Worm (Caenorhabditis elegans) whole organism, mixed stage, embryonic: ENCODE data around the gene E02H1.6.

ENCODE experiments used
- bed-3 ChIP-seq: fragments of 200-800 bp; sonication (Bioruptor generic); optimal IDR thresholded peaks from 3 replicates; lab custom pipeline; 2018; ENCODE audit warnings: mild to moderate bottlenecking, missing genetic modification characterization, moderate library complexity, missing compliant biosample characterization
- blmp-1 ChIP-seq: fragments of 150-350 bp; optimal IDR thresholded peaks from 2 replicates; lab custom pipeline; 2014; ENCODE audit warnings: missing biosample characterization, missing genetic modification characterization
- ceh-39 ChIP-seq: fragments of 150-350 bp; optimal IDR thresholded peaks from 2 replicates; lab custom pipeline; 2014; ENCODE audit warnings: missing biosample characterization, missing genetic modification characterization
- ceh-43 ChIP-seq: fragments of 200-800 bp; sonication (Bioruptor generic); optimal IDR thresholded peaks from 2 replicates; lab custom pipeline; 2018; ENCODE audit warnings: mild to moderate bottlenecking, missing genetic modification characterization, moderate library complexity, missing compliant biosample characterization
- ces-1 ChIP-seq: fragments of 150-350 bp; optimal IDR thresholded peaks from 2 replicates; lab custom pipeline; 2014; ENCODE audit warnings: missing biosample characterization, missing genetic modification reagents, missing genetic modification characterization
- cnd-1 ChIP-seq: fragments of 200-800 bp; sonication (Bioruptor generic); optimal IDR thresholded peaks from 2 replicates; lab custom pipeline; 2018; ENCODE audit warnings: mild to moderate bottlenecking, missing genetic modification characterization, missing compliant biosample characterization
- drap-1 ChIP-seq: fragments of 200-800 bp; sonication (Bioruptor generic); optimal IDR thresholded peaks from 3 replicates; lab custom pipeline; 2018; ENCODE audit warnings: mild to moderate bottlenecking, missing genetic modification characterization, missing compliant biosample characterization
- elt-1 ChIP-seq: sonication (generic microtip); optimal IDR thresholded peaks from 2 replicates; lab custom pipeline; 2017; ENCODE audit warnings: missing genetic modification characterization, mild to moderate bottlenecking, missing compliant biosample characterization, antibody characterized with exemption, moderate library complexity, borderline replicate concordance; ENCODE audit not compliant: insufficient read depth
- elt-3 ChIP-seq: fragments of 150-350 bp; optimal IDR thresholded peaks from 2 replicates; lab custom pipeline; 2014; ENCODE audit warnings: missing biosample characterization, missing genetic modification characterization
- flh-1 ChIP-seq: fragments of 200-800 bp; sonication (Bioruptor generic); optimal IDR thresholded peaks from 2 replicates; lab custom pipeline; 2018; ENCODE audit warnings: mild to moderate bottlenecking, missing genetic modification characterization, moderate library complexity, missing compliant biosample characterization
- ham-2 ChIP-seq: fragments of 200-800 bp; sonication (Bioruptor generic); optimal IDR thresholded peaks from 2 replicates; lab custom pipeline; 2018; ENCODE audit warnings: mild to moderate bottlenecking, missing genetic modification characterization, missing compliant biosample characterization
- hlh-1 ChIP-seq: fragments of 150-350 bp; optimal IDR thresholded peaks from 2 replicates; lab custom pipeline; 2014; ENCODE audit warnings: missing biosample characterization, missing genetic modification reagents, missing genetic modification characterization
- lin-13 ChIP-seq: fragments of 150-350 bp; optimal IDR thresholded peaks from 2 replicates; lab custom pipeline; 2014; ENCODE audit warnings: missing biosample characterization, missing genetic modification characterization
- lin-32 ChIP-seq: fragments of 200-800 bp; sonication (Bioruptor generic); optimal IDR thresholded peaks from 2 replicates; lab custom pipeline; 2018; ENCODE audit warnings: mild to moderate bottlenecking, missing genetic modification characterization, missing compliant biosample characterization
- lsy-2 ChIP-seq: fragments of 150-350 bp; optimal IDR thresholded peaks from 2 replicates; lab custom pipeline; 2014; ENCODE audit warnings: missing biosample characterization, missing genetic modification characterization
- mep-1 ChIP-seq: fragments of 150-350 bp; optimal IDR thresholded peaks from 2 replicates; lab custom pipeline; 2017; ENCODE audit warnings: missing biosample characterization, missing genetic modification reagents, missing genetic modification characterization, inconsistent platforms
- mls-2 ChIP-seq: sonication (generic microtip); optimal IDR thresholded peaks from 2 replicates; lab custom pipeline; 2016; ENCODE audit warnings: mild to moderate bottlenecking, missing genetic modification characterization, moderate library complexity, missing compliant biosample characterization
- nhr-12 ChIP-seq: fragments of 150-350 bp; optimal IDR thresholded peaks from 2 replicates; lab custom pipeline; 2014; ENCODE audit warnings: missing biosample characterization, missing genetic modification characterization
- nhr-2 ChIP-seq: fragments of 150-350 bp; optimal IDR thresholded peaks from 2 replicates; lab custom pipeline; 2014; ENCODE audit warnings: missing biosample characterization, missing genetic modification characterization
- nhr-237 ChIP-seq: fragments of 150-350 bp; optimal IDR thresholded peaks from 2 replicates; lab custom pipeline; 2014; ENCODE audit warnings: missing biosample characterization, missing genetic modification characterization
- nhr-28 ChIP-seq: fragments of 150-350 bp; optimal IDR thresholded peaks from 2 replicates; lab custom pipeline; 2014; ENCODE audit warnings: missing biosample characterization, missing genetic modification characterization
- pha-4 ChIP-seq: fragments of 150-350 bp; optimal IDR thresholded peaks from 2 replicates; lab custom pipeline; 2018; ENCODE audit warnings: missing biosample characterization, missing genetic modification reagents, missing genetic modification characterization
- sem-2 ChIP-seq: fragments of 200-800 bp; sonication (Bioruptor generic); optimal IDR thresholded peaks from 2 replicates; lab custom pipeline; 2018; ENCODE audit warnings: mild to moderate bottlenecking, missing genetic modification characterization, missing compliant biosample characterization
- snpc-4 ChIP-seq: fragments of 150-350 bp; optimal IDR thresholded peaks from 2 replicates; lab custom pipeline; 2014; ENCODE audit warnings: missing biosample characterization, missing genetic modification characterization
- sptf-1 ChIP-seq: sonication (generic microtip); optimal IDR thresholded peaks from 2 replicates; lab custom pipeline; 2017; ENCODE audit warnings: mild to moderate bottlenecking, missing genetic modification characterization, moderate library complexity, missing compliant biosample characterization
- tbx-8 ChIP-seq: fragments of 200-800 bp; sonication (Bioruptor generic); optimal IDR thresholded peaks from 2 replicates; lab custom pipeline; 2018; ENCODE audit warnings: mild to moderate bottlenecking, missing genetic modification characterization, moderate library complexity, missing compliant biosample characterization
- unc-120 ChIP-seq: sonication (generic microtip); optimal IDR thresholded peaks from 2 replicates; lab custom pipeline; 2017; ENCODE audit warnings: missing genetic modification characterization, missing compliant biosample characterization; ENCODE audit not compliant: poor library complexity, severe bottlenecking
- unc-39 ChIP-seq: fragments of 150-350 bp; optimal IDR thresholded peaks from 2 replicates; lab custom pipeline; 2014; ENCODE audit warnings: missing biosample characterization, missing genetic modification characterization
- unc-62 ChIP-seq: fragments of 150-350 bp; optimal IDR thresholded peaks from 2 replicates; lab custom pipeline; 2014; ENCODE audit warnings: missing biosample characterization, missing genetic modification reagents, missing genetic modification characterization
- zip-8 ChIP-seq: fragments of 150-350 bp; optimal IDR thresholded peaks from 2 replicates; lab custom pipeline; 2014; ENCODE audit warnings: missing biosample characterization, missing genetic modification characterization
- ztf-11 ChIP-seq: fragments of 150-350 bp; optimal IDR thresholded peaks from 2 replicates; lab custom pipeline; 2014; ENCODE audit warnings: missing biosample characterization, missing genetic modification characterization

The E02H1.6 gene

DNA sequence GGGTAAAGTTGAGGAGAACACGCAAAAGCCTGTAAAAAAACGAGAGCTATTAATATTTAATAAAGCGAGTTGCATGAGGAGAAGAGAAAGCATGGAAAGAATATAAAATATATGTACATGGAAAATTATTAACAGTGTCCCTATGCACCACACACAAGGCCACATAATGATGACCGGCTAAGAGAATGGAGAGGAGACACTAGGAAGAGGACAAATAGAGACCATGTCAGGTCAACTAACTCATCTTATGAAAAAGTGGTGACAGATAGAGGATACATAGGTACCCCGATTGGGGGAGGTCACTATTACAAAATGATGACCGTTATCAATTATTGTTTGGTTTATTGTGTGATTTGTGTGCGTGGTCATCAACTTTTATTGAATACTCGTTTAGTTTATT, 47.9 kb downstream of the E02H1.6 start, which contains the start of gene fzr-1:
Gene fzr-1 (minus strand): TSS at position 29 of the 400 bp plus-strand sequence.
- no peak for TF ChIP-seq ztf-11 (tag; lab: Kevin White, UChicago)
- TF ChIP-seq nhr-2 (tag; lab: Kevin White, UChicago) = peak; percentile 94
- no peak for TF ChIP-seq bed-3 (GFP tag; lab: Kevin White, UChicago)
- TF ChIP-seq elt-1 (tag; lab: Kevin White, UChicago) = no peak
- no peak for TF ChIP-seq ceh-39 (tag; lab: Kevin White, UChicago)
- no peak for TF ChIP-seq mls-2
- TF ChIP-seq cnd-1 = no peak
- TF ChIP-seq, all 35 proteins: peak for 1

DNA sequence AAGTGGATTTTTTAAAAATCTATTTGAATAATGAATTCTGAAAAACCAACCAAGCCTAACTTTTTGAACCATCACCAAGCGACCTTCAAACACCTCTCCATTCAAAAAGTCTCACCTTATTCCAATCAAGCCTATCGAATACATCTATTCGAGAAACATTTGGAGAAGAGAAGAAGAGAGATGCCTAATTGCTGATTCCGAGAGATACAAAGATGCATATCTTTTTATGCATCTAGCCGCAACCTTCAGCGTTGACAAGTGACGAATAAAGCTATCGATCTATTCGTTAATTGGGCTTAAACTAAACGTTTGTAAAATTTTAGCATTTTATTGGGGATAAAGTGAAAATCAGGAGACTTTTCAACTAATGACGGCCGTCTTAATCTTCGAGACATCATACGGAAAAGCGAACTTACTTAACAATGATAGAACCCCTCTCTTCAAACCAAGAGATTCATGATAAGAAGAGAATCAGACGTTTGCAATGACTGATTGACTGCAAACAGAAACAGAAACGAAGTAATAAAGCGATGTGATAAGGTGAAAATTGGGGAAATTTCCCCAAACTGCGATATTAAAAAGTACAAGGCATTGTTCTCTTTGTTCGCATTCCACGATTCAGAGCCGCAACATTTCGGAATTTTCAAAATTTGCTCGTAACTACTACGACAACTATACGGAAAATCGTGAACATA, 48.6 kb downstream of the E02H1.6 start:
- TF ChIP-seq snpc-4 (no peak), unc-62 (GFP tag; lab: Kevin White, UChicago) (peak; percentile 87), ham-2 (GFP tag; lab: Kevin White, UChicago) (peak; percentile 87), unc-120 (tag; lab: Kevin White, UChicago) (no peak), elt-1 (tag; lab: Kevin White, UChicago) (peak; percentile 95), nhr-2 (tag; lab: Kevin White, UChicago) (no peak), unc-39 (tag; lab: Kevin White, UChicago) (no peak)
- TF ChIP-seq, all 35 proteins: peak for 3

DNA sequence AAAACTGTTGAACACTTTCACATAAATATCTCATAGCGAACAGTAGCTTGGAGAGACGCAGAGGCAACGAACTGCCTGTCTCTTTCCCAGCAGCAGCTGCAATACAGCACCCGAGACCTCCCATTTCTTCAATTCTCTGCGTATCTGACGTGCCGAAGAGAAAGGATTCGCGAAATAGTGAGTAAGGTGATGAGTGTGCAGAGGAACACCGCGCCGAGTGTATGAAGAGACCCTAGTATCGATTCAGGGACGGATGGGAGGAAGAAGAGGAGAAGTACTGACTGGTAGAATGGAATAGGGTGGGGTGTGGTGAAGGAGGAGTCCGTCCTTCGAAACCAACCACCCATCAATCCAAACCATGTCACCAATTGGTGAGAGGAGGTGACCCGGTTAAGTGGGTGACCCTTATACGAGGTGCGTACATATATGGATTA, 49.6 kb downstream of the E02H1.6 start:
- TF ChIP-seq unc-120 (tag; lab: Kevin White, UChicago) (peak; percentile 22), sptf-1 (tag; lab: Kevin White, UChicago) (peak; percentile 68), ceh-39 (tag; lab: Kevin White, UChicago) (peak; percentile 75), zip-8 (tag; lab: Kevin White, UChicago) (no peak), ceh-43 (GFP tag; lab: Kevin White, UChicago) (no peak), ham-2 (GFP tag; lab: Kevin White, UChicago) (peak; percentile 90), bed-3 (GFP tag; lab: Kevin White, UChicago) (no peak), nhr-237 (tag; lab: Kevin White, UChicago) (peak; percentile 14), nhr-12 (no peak), sem-2 (GFP tag; lab: Kevin White, UChicago) (no peak), hlh-1 (tag; lab: Kevin White, UChicago) (peak; percentile 94), elt-1 (tag; lab: Kevin White, UChicago) (no peak), pha-4 (tag; lab: Kevin White, UChicago) (peak; percentile 41), ces-1 (GFP tag; lab: Kevin White, UChicago) (peak; percentile 70), unc-62 (GFP tag; lab: Kevin White, UChicago) (peak; percentile 76), nhr-28 (tag; lab: Kevin White, UChicago) (no peak), drap-1 (GFP tag; lab: Kevin White, UChicago) (peak; percentile 47), lsy-2 (tag; lab: Kevin White, UChicago) (no peak), lin-13 (tag; lab: Kevin White, UChicago) (peak; percentile 61), lin-32 (GFP tag; lab: Kevin White, UChicago) (peak; percentile 46), blmp-1 (tag; lab: Kevin White, UChicago) (peak; percentile 68), elt-3 (tag; lab: Kevin White, UChicago) (no peak), mep-1 (tag; lab: Kevin White, UChicago) (peak; percentile 91), cnd-1 (peak; percentile 40), snpc-4 (no peak), tbx-8 (GFP tag; lab: Kevin White, UChicago) (peak; percentile 2), mls-2 (peak; percentile 76), nhr-2 (tag; lab: Kevin White, UChicago) (peak; percentile 87), flh-1 (GFP tag; lab: Kevin White, UChicago) (no peak)
